Fruit fly (Drosophila melanogaster): Measurements from ENCODE around the gene CG34355.

CG34355 gene

DNA sequence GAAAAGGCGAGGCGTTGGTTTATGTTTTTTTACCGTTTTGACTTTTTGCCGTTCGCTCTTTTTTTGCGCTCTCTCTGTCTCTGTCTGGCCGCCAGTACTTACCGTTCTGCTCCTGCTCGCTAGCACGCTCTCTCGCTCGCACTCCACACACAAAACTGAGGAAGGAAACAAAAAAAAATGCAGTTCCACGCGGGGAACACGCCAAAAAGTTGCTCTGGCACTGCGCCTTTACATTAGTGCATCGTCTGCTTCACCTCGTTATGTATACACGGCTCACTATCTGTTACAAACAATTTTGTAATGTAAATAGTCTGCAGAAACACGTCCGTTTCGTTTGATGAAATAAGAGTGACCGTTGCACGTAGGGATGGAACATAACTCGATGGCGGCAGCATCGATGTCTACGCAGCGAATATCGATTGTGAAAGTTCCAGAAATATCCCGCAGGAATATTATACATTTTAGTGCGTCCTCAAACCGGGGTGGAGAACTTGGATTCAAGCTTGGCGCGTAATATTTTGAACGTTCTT lies 15.3 kb downstream of the CG34355 start, which contains the start of the genes CG33111 and eIF4G2 (continued):
- TF ChIP-seq CG9932 (GFP tag; IDR thresholded peaks at IDR 0.05), result peak; percentile 64
- peak; percentile 26; the same call in 1 of the 2 replicates for TF ChIP-seq CG6272 (GFP tag; IDR thresholded peaks at IDR 0.05)
- peak; percentile 28 for TF ChIP-seq CG31365 (tag; optimal IDR thresholded peaks at IDR 0.05)
- TF ChIP-seq CG1832 (GFP tag; optimal IDR thresholded peaks at IDR 0.05), result peak; percentile 92
- TF ChIP-seq Ets97D (GFP tag; optimal IDR thresholded peaks at IDR 0.05), result peak; percentile 90
- no peak for TF ChIP-seq B-H1 (GFP tag; IDR thresholded peaks at IDR 0.05)
- TF ChIP-seq hb (GFP tag; IDR thresholded peaks at IDR 0.05; ENCODE audit: partially characterized antibody), result peak; percentile 76; the same call in 2 of the 3 replicates
- peak; percentile 48 for TF ChIP-seq pho (GFP tag; optimal IDR thresholded peaks at IDR 0.05)
- no peak for TF ChIP-seq sima (GFP tag; optimal IDR thresholded peaks at IDR 0.05)
- peak; percentile 32 for TF ChIP-seq wek (GFP tag; optimal IDR thresholded peaks at IDR 0.05)
- TF ChIP-seq CG17186 (GFP tag; optimal IDR thresholded peaks at IDR 0.05), result peak; percentile 86
- TF ChIP-seq tgo (GFP tag; IDR thresholded peaks at IDR 0.05), result no peak
- peak; percentile 57 for TF ChIP-seq CG7987 (GFP tag; optimal IDR thresholded peaks at IDR 0.05)
- TF ChIP-seq NFAT (GFP tag; IDR thresholded peaks at IDR 0.05), result peak; percentile 59; the same call in 1 of the 2 replicates
- TF ChIP-seq CG9876 (GFP tag; optimal IDR thresholded peaks at IDR 0.05), result peak; percentile 29
- TF ChIP-seq Stat92E (GFP tag; optimal IDR thresholded peaks at IDR 0.05), result peak in 1 of 3 experiments; percentile 79
- TF ChIP-seq CG12391 (tag; optimal IDR thresholded peaks at IDR 0.05), result peak; percentile 50
- TF ChIP-seq Lhr (GFP tag; optimal IDR thresholded peaks at IDR 0.05), result peak; percentile 91
- TF ChIP-seq CG9727 (GFP tag; optimal IDR thresholded peaks at IDR 0.05), result no peak
- peak; percentile 74 for TF ChIP-seq CG34224 (GFP tag; IDR thresholded peaks at IDR 0.05; ENCODE audit: partially characterized antibody)
- peak; percentile 28 for TF ChIP-seq HLHmδ (GFP tag; optimal IDR thresholded peaks at IDR 0.05)
- TF ChIP-seq Oli (tag; optimal IDR thresholded peaks at IDR 0.05), result no peak
- TF ChIP-seq tio (GFP tag; optimal IDR thresholded peaks at IDR 0.05), result no peak
- TF ChIP-seq CG12071 (GFP tag; optimal IDR thresholded peaks at IDR 0.05), result peak; percentile 18
- TF ChIP-seq CG18476 (GFP tag; optimal IDR thresholded peaks at IDR 0.05), result no peak
- TF ChIP-seq tap (tag; optimal IDR thresholded peaks at IDR 0.05), result peak; percentile 21
- no peak for TF ChIP-seq chif (GFP tag; optimal IDR thresholded peaks at IDR 0.05)
- TF ChIP-seq h (optimal IDR thresholded peaks at IDR 0.05), result no peak
- TF ChIP-seq CG9797 (GFP tag; optimal IDR thresholded peaks at IDR 0.05), result peak; percentile 97
- no peak for TF ChIP-seq Hr39 (optimal IDR thresholded peaks at IDR 0.05)
- peak; percentile 75 for TF ChIP-seq Scr (GFP tag; IDR thresholded peaks at IDR 0.05; ENCODE audit: partially characterized antibody)
- no peak for TF ChIP-seq ap (GFP tag; IDR thresholded peaks at IDR 0.05)
- no peak for TF ChIP-seq org-1 (GFP tag; optimal IDR thresholded peaks at IDR 0.05)
- no peak for TF ChIP-seq ac (GFP tag; optimal IDR thresholded peaks at IDR 0.05)
- peak; percentile 38; the same call in 1 of the 2 replicates for TF ChIP-seq Xrp1 (GFP tag; IDR thresholded peaks at IDR 0.05)
- TF ChIP-seq cas (GFP tag; IDR thresholded peaks at IDR 0.05), result no peak
- TF ChIP-seq corto (GFP tag; optimal IDR thresholded peaks at IDR 0.05), result no peak
- TF ChIP-seq Hr3 (GFP tag; optimal IDR thresholded peaks at IDR 0.05), result no peak
- no peak for TF ChIP-seq CG30431 (GFP tag; optimal IDR thresholded peaks at IDR 0.05)
- no peak for TF ChIP-seq CG17912 (GFP tag; optimal IDR thresholded peaks at IDR 0.05)
- TF ChIP-seq MTF-1 (GFP tag; optimal IDR thresholded peaks at IDR 0.05; ENCODE audit: borderline replicate concordance), result peak; percentile 7
- peak; percentile 67 for TF ChIP-seq Sin3A (optimal IDR thresholded peaks at IDR 0.05)
- peak; percentile 67 for TF ChIP-seq CG13624 (GFP tag; optimal IDR thresholded peaks at IDR 0.05)
- TF ChIP-seq Meics (GFP tag; optimal IDR thresholded peaks at IDR 0.05), result peak; percentile 4
- peak; percentile 45 for TF ChIP-seq stwl (tag; optimal IDR thresholded peaks at IDR 0.05)
- TF ChIP-seq bsh (GFP tag; optimal IDR thresholded peaks at IDR 0.05), result peak; percentile 4 to 66
- peak; percentile 31 for TF ChIP-seq p53 (GFP tag; optimal IDR thresholded peaks at IDR 0.05)
- TF ChIP-seq CG11456 (GFP tag; IDR thresholded peaks at IDR 0.05), result peak; percentile 35; the same call in 1 of the 3 replicates
- TF ChIP-seq pita (GFP tag; optimal IDR thresholded peaks at IDR 0.05), result peak; percentile 90
- 0 out of 2 replicates have a peak, but pooled peaks have one; percentile 20 for TF ChIP-seq Ptx1 (GFP tag; IDR thresholded peaks at IDR 0.05)
- TF ChIP-seq CG1529 (GFP tag; optimal IDR thresholded peaks at IDR 0.05), result no peak

Measured in whole organism, embryonic.